Worm (Caenorhabditis elegans): Measurements from ENCODE around the gene C09H5.7.

DNA sequence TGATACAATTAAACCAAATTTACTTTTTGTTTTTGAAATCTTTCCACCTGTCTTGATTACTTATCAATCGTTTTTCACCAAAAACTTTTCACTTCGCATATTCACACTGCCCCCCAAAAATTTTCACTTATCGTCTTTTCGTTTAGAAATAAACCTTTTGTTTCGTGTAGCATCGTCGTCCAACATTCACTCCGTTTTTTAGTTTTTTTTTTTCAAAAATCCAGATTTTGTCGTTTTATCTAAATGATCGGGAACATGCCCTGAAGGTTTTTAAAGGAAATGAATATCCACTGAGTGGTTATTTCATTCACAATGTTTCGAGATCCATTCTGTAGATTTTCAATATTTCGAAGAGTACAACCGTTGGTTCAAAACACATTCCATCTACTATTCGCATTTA lies 32.9 kb upstream of the C09H5.7 start, which contains the start of gene D1014.7:
- TF ChIP-seq ztf-29 (GFP tag; IDR thresholded peaks at IDR 0.05), result no peak
- no peak for TF ChIP-seq ztf-23 (GFP tag; IDR thresholded peaks at IDR 0.05)
- no peak for TF ChIP-seq cog-1 (tag; optimal IDR thresholded peaks at IDR 0.05)
- no peak for TF ChIP-seq T22C8.4 (GFP tag; IDR thresholded peaks at IDR 0.05)

Measured in whole organism, midembryonic.